Worm (Caenorhabditis elegans) whole organism, L4/young adult: ENCODE results near the gene egl-8.

Experiments used
- W03F9.2 ChIP-seq: fragments of 150-350 bp; optimal IDR thresholded peaks from 2 replicates; lab custom pipeline; 2014; ENCODE audit warnings: missing biosample characterization, missing genetic modification characterization
- dao-5 ChIP-seq: sonication (generic microtip); optimal IDR thresholded peaks from 2 replicates; lab custom pipeline; 2016; ENCODE audit warnings: missing genotype, missing genetic modification characterization, moderate library complexity, missing compliant biosample characterization
- him-1 ChIP-seq: sonication (generic microtip); optimal IDR thresholded peaks from 2 replicates; lab custom pipeline; 2016; ENCODE audit warnings: missing genotype, missing genetic modification reagents, missing genetic modification characterization, missing compliant biosample characterization

The egl-8 gene

ce11 chrV:44026-44425, 23.4 kb downstream of the egl-8 start:
- TF ChIP-seq W03F9.2 (no peak), him-1 (no peak), dao-5 (tag; lab: Kevin White, UChicago) (no peak)

- no peak for TF ChIP-seq him-1
- TF ChIP-seq W03F9.2: no peak
- TF ChIP-seq dao-5 (tag; lab: Kevin White, UChicago): no peak
Observed at ce11 chrV:45010-45409, 24.4 kb downstream of the egl-8 start, which contains the start of gene B0348.2. B0348.2 (plus strand) TSS chrV:45310.

- TF ChIP-seq dao-5 (tag; lab: Kevin White, UChicago) (no peak), him-1 (no peak), W03F9.2 (no peak)
Observed at ce11 chrV:47799-48198, 27.2 kb downstream of the egl-8 start.

DNA sequence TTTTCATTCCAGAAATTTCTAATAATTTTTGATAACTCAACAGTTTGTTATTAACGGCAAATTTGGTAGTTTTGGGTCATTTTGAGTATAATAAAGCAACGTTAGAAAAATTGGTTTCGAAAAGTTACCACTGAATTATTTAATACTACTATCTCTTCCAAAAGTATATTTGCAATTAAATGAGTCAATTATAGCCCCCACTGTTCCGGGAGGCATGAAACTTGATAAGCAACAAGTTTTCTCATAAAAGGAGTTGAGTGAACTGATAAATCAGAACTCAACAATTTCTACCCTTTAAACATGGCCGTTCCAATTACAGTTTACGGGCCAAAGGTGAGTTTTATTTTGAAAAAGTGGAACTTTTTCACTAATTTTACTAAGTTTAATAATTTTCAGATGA, 28.0 kb downstream of the egl-8 start, which contains the start of gene B0348.1:
Gene B0348.1 (plus strand): TSS at position 301 of the 400 bp plus-strand sequence.
- no peak for TF ChIP-seq him-1
- no peak for TF ChIP-seq W03F9.2
- no peak for TF ChIP-seq dao-5 (tag; lab: Kevin White, UChicago)

- TF ChIP-seq W03F9.2: no peak
- TF ChIP-seq him-1: no peak
- TF ChIP-seq dao-5 (tag; lab: Kevin White, UChicago): no peak
Observed at ce11 chrV:53286-53685, 32.7 kb downstream of the egl-8 start.

DNA sequence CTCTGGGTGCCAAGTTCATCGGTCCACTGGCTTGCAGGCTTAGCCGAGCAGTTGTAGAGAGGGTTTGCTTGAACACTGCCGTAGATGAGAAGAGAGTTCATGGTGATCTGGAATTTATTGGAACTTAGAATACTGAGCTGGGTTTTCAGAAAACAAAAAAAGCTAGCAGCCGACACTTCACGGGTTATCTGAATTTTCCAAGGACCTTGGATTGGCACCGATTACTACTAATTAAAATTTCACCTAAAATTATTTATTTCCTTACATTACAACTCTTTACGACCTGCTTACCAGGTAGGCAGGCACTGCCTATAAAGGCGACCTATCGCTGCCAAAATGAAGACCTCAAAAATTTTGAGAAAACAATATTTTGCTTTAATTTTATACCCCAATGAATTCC, 35.3 kb downstream of the egl-8 start, which contains the start of gene srt-52:
Gene srt-52 (minus strand): TSS at position 101 of the 400 bp plus-strand sequence.
- TF ChIP-seq W03F9.2: no peak
- TF ChIP-seq him-1: no peak
- TF ChIP-seq dao-5 (tag; lab: Kevin White, UChicago): no peak

DNA sequence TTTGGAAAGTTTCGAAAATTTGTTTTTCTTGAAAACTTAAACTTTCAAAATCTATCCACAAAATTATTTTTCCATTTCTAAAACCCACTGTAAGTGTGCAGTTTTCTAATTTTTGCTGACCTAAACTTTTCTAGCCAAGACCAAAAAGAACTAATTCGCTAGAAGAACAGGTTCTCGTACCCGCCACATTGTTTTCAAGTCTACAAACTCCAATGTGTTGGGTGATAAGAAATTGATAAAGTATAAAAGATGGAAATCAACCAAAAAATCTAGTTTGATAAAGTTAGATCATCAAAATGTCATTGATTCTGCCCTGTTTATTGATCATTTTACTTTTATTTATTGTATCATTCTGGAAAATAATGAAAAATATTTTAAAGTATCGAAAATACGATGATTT, 38.4 kb downstream of the egl-8 start, which contains the start of gene cyp-29A3:
Gene cyp-29A3 (plus strand): TSS at position 269 of the 400 bp plus-strand sequence.
- TF ChIP-seq W03F9.2: no peak
- TF ChIP-seq dao-5 (tag; lab: Kevin White, UChicago): no peak
- no peak for TF ChIP-seq him-1

- TF ChIP-seq dao-5 (tag; lab: Kevin White, UChicago): no peak
Observed at ce11 chrV:63887-64286, 43.3 kb downstream of the egl-8 start.

ce11 chrV:66506-66905, 45.9 kb downstream of the egl-8 start:
- TF ChIP-seq W03F9.2: no peak
- TF ChIP-seq him-1: no peak
- no peak for TF ChIP-seq dao-5 (tag; lab: Kevin White, UChicago)

DNA sequence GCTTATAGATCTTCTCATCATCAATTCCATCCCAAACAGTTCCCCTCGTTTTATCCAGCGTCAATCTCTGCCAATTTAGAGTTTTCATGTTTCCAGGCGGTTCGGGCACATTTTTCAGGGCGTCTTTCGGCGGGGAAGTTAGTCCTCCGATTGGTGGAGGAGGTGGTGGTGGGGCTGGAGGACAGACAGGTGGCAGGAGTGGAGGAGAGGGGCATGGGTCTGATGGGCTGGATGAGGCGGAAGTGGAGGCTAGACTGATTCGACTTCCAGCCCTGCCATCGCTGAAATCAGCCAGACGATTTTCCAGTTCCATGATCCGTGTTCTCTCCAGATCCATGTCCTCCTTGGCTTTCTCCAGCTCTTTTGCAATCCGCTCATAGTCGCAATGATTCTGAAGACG, 47.5 kb downstream of the egl-8 start:
- TF ChIP-seq W03F9.2: no peak
- no peak for TF ChIP-seq dao-5 (tag; lab: Kevin White, UChicago)
- TF ChIP-seq him-1: no peak

ce11 chrV:83732-84131, 63.1 kb downstream of the egl-8 start, which contains the start of gene daam-1:
daam-1 (minus strand) TSS chrV:83832.
- TF ChIP-seq him-1 (no peak), dao-5 (tag; lab: Kevin White, UChicago) (no peak), W03F9.2 (no peak)
